Worm (Caenorhabditis elegans) whole organism, L4 larva: ENCODE results near the gene nspc-10.

ENCODE experiments used
- F10B5.3 ChIP-seq: sonication (generic microtip); optimal IDR thresholded peaks from 2 replicates; lab custom pipeline; 2016; ENCODE audit warnings: mild to moderate bottlenecking, missing genetic modification characterization, missing compliant biosample characterization
- F26F4.8 ChIP-seq: fragments of 200-800 bp; sonication (Bioruptor generic); conservative IDR thresholded peaks from 2 replicates; pipeline ENCODE4 v1.3.6; 2022; ENCODE audit warnings: missing genetic modification characterization, missing compliant biosample characterization
- F49E8.2 ChIP-seq: sonication (generic microtip); optimal IDR thresholded peaks from 2 replicates; lab custom pipeline; 2016; ENCODE audit warnings: missing compliant biosample characterization, mild to moderate bottlenecking, missing genetic modification characterization, borderline replicate concordance
- T26A8.4 ChIP-seq: fragments of 200-800 bp; sonication (Bioruptor generic); IDR thresholded peaks from 2 replicates; pipeline ENCODE4 v1.3.6; 2022; ENCODE audit warnings: missing genetic modification characterization, missing compliant biosample characterization
- Y75B8A.6 ChIP-seq: fragments of 200-800 bp; sonication (Bioruptor generic); IDR thresholded peaks from 2 replicates; pipeline ENCODE4 v1.3.6; 2022; ENCODE audit warnings: missing genetic modification reagents, missing genetic modification characterization, missing compliant biosample characterization
- arid-1 ChIP-seq: fragments of 200-800 bp; sonication (Bioruptor generic); conservative IDR thresholded peaks from 2 replicates; pipeline ENCODE4 v1.3.6; 2022; ENCODE audit warnings: missing genetic modification reagents, missing genetic modification characterization, missing compliant biosample characterization
- ceh-32 ChIP-seq: sonication (generic microtip); optimal IDR thresholded peaks from 2 replicates; lab custom pipeline; 2016; ENCODE audit warnings: mild to moderate bottlenecking, missing genetic modification characterization, missing compliant biosample characterization; ENCODE audit not compliant: poor library complexity
- ceh-44 ChIP-seq: fragments of 200-800 bp; sonication (Bioruptor generic); IDR thresholded peaks from 2 replicates; pipeline ENCODE4 v1.3.6; 2022; ENCODE audit warnings: missing genetic modification reagents, missing genetic modification characterization, missing compliant biosample characterization
- ceh-62 ChIP-seq: sonication (generic microtip); optimal IDR thresholded peaks from 2 replicates; lab custom pipeline; 2017; ENCODE audit warnings: missing biosample characterization, missing genetic modification characterization
- ces-1 ChIP-seq: fragments of 150-350 bp; sonication (generic microtip); optimal IDR thresholded peaks from 4 replicates; lab custom pipeline; 2014; ENCODE audit warnings: missing biosample characterization, missing genetic modification reagents, missing genetic modification characterization
- daf-12 ChIP-seq: fragments of 150-350 bp; optimal IDR thresholded peaks from 2 replicates; lab custom pipeline; 2014; ENCODE audit warnings: missing biosample characterization, missing genetic modification reagents, missing genetic modification characterization
- daf-16 ChIP-seq, 3 experiments: sonication (generic microtip); optimal IDR thresholded peaks; 2 replicates each; lab custom pipeline; 2016 to 2017; ENCODE audit warnings: missing genetic modification characterization in 3 of 3, missing genetic modification reagents in 3 of 3, mild to moderate bottlenecking in 2 of 3, missing compliant biosample characterization in 2 of 3, missing biosample characterization in 1 of 3, moderate library complexity in 1 of 3
- daf-19 ChIP-seq: fragments of 200-800 bp; sonication (Bioruptor generic); conservative IDR thresholded peaks from 2 replicates; pipeline ENCODE4 v1.3.6; 2022; ENCODE audit warnings: missing genetic modification characterization, missing compliant biosample characterization
- dmd-8 ChIP-seq: fragments of 200-800 bp; sonication (Bioruptor generic); IDR thresholded peaks from 2 replicates; pipeline ENCODE4 v1.3.6; 2022; ENCODE audit warnings: missing genetic modification characterization, missing compliant biosample characterization
- dmd-9 ChIP-seq: fragments of 200-800 bp; sonication (Bioruptor generic); IDR thresholded peaks from 2 replicates; pipeline ENCODE4 v1.3.6; 2022; ENCODE audit warnings: missing genetic modification reagents, missing genetic modification characterization, missing compliant biosample characterization
- dpl-1 ChIP-seq: fragments of 150-350 bp; optimal IDR thresholded peaks from 2 replicates; lab custom pipeline; 2014; ENCODE audit warnings: missing biosample characterization, missing genetic modification reagents, missing genetic modification characterization
- fkh-10 ChIP-seq: fragments of 150-350 bp; optimal IDR thresholded peaks from 2 replicates; lab custom pipeline; 2014; ENCODE audit warnings: missing biosample characterization, missing genetic modification reagents, missing genetic modification characterization
- fos-1 ChIP-seq: fragments of 150-350 bp; optimal IDR thresholded peaks from 2 replicates; lab custom pipeline; 2014; ENCODE audit warnings: missing biosample characterization, missing genetic modification characterization
- gei-8 ChIP-seq: fragments of 200-800 bp; sonication (Bioruptor generic); optimal IDR thresholded peaks from 2 replicates; lab custom pipeline; 2018; ENCODE audit warnings: mild to moderate bottlenecking, missing genetic modification characterization, missing compliant biosample characterization
- hif-1 ChIP-seq, 2 experiments: sonication (generic microtip); optimal IDR thresholded peaks; 2 replicates each; lab custom pipeline; 2016 to 2017; ENCODE audit warnings: missing compliant biosample characterization in 2 of 2, missing genetic modification characterization in 2 of 2, missing genetic modification reagents in 2 of 2, missing genotype in 2 of 2, mild to moderate bottlenecking in 1 of 2
- hlh-11 ChIP-seq: fragments of 200-800 bp; sonication (Bioruptor generic); optimal IDR thresholded peaks from 2 replicates; lab custom pipeline; 2018; ENCODE audit warnings: mild to moderate bottlenecking, missing genetic modification characterization, missing compliant biosample characterization
- jun-1 ChIP-seq: fragments of 150-350 bp; optimal IDR thresholded peaks from 2 replicates; lab custom pipeline; 2014; ENCODE audit warnings: missing biosample characterization, missing genetic modification reagents, missing genetic modification characterization
- lin-15B ChIP-seq: fragments of 150-350 bp; sonication (generic microtip); optimal IDR thresholded peaks from 3 replicates; lab custom pipeline; 2014; ENCODE audit warnings: missing biosample characterization, missing genetic modification characterization
- lin-29 ChIP-seq: fragments of 200-800 bp; sonication (Bioruptor generic); IDR thresholded peaks from 2 replicates; pipeline ENCODE4 v1.3.6; 2022; ENCODE audit warnings: missing genetic modification reagents, missing genetic modification characterization, missing compliant biosample characterization
- lir-3 ChIP-seq: sonication (generic microtip); optimal IDR thresholded peaks from 2 replicates; lab custom pipeline; 2016; ENCODE audit warnings: mild to moderate bottlenecking, missing genetic modification characterization, missing compliant biosample characterization
- lsy-2 ChIP-seq, 2 experiments: fragments of 150-350 bp in 1 of 2; sonication (generic microtip) in 1 of 2; optimal IDR thresholded peaks; 2 replicates each; lab custom pipeline; 2014 to 2017; ENCODE audit warnings: missing biosample characterization in 2 of 2, missing genetic modification characterization in 2 of 2
- madf-9 ChIP-seq: fragments of 200-800 bp; sonication (Bioruptor generic); conservative IDR thresholded peaks from 2 replicates; pipeline ENCODE4 v1.3.6; 2022; ENCODE audit warnings: missing genetic modification reagents, missing genetic modification characterization, missing compliant biosample characterization
- mdl-1 ChIP-seq, 2 experiments: fragments of 150-350 bp in 1 of 2; sonication (generic microtip) in 1 of 2; optimal IDR thresholded peaks; 2 replicates each; lab custom pipeline; 2014 to 2017; ENCODE audit warnings: missing biosample characterization in 2 of 2, missing genetic modification characterization in 2 of 2
- mdt-29 ChIP-seq: fragments of 200-800 bp; sonication (Bioruptor generic); IDR thresholded peaks from 2 replicates; pipeline ENCODE4 v1.3.6; 2022; ENCODE audit warnings: missing genetic modification reagents, missing genetic modification characterization, missing compliant biosample characterization
- mes-2 ChIP-seq: sonication (generic microtip); optimal IDR thresholded peaks from 2 replicates; lab custom pipeline; 2016; ENCODE audit warnings: missing genotype, mild to moderate bottlenecking, missing genetic modification characterization, missing compliant biosample characterization; ENCODE audit not compliant: poor library complexity, severe bottlenecking
- nhr-10 ChIP-seq: fragments of 150-350 bp; optimal IDR thresholded peaks from 2 replicates; lab custom pipeline; 2014; ENCODE audit warnings: missing biosample characterization, missing genetic modification characterization
- nhr-102 ChIP-seq: sonication (generic microtip); optimal IDR thresholded peaks from 2 replicates; lab custom pipeline; 2016; ENCODE audit warnings: mild to moderate bottlenecking, missing genetic modification characterization, moderate library complexity, missing compliant biosample characterization
- nhr-11 ChIP-seq: fragments of 150-350 bp; optimal IDR thresholded peaks from 2 replicates; lab custom pipeline; 2014; ENCODE audit warnings: missing biosample characterization, missing genetic modification characterization
- nhr-111 ChIP-seq: fragments of 200-800 bp; sonication (Bioruptor generic); optimal IDR thresholded peaks from 2 replicates; lab custom pipeline; 2018; ENCODE audit warnings: mild to moderate bottlenecking, missing genetic modification characterization, missing compliant biosample characterization
- nhr-48 ChIP-seq: sonication (generic microtip); optimal IDR thresholded peaks from 2 replicates; lab custom pipeline; 2016; ENCODE audit warnings: mild to moderate bottlenecking, missing genetic modification characterization, missing compliant biosample characterization
- saeg-2 ChIP-seq: fragments of 200-800 bp; sonication (Bioruptor generic); IDR thresholded peaks from 2 replicates; pipeline ENCODE4 v1.3.6; 2022; ENCODE audit warnings: missing genetic modification reagents, missing genetic modification characterization, missing compliant biosample characterization
- sdz-12 ChIP-seq: fragments of 200-800 bp; sonication (Bioruptor generic); optimal IDR thresholded peaks from 2 replicates; lab custom pipeline; 2018; ENCODE audit warnings: mild to moderate bottlenecking, missing genetic modification characterization, missing compliant biosample characterization
- set-16 ChIP-seq: fragments of 200-800 bp; sonication (Bioruptor generic); IDR thresholded peaks from 2 replicates; pipeline ENCODE4 v1.3.6; 2022; ENCODE audit warnings: missing genetic modification reagents, missing genetic modification characterization, missing compliant biosample characterization
- snpc-1.2 ChIP-seq: fragments of 200-800 bp; sonication (Bioruptor generic); IDR thresholded peaks from 2 replicates; pipeline ENCODE4 v1.3.6; 2022; ENCODE audit warnings: missing genetic modification reagents, missing genetic modification characterization, missing compliant biosample characterization
- spr-1 ChIP-seq: sonication (generic microtip); optimal IDR thresholded peaks from 2 replicates; lab custom pipeline; 2016; ENCODE audit warnings: mild to moderate bottlenecking, missing genetic modification characterization, missing compliant biosample characterization
- spr-3 ChIP-seq: fragments of 200-800 bp; sonication (Bioruptor generic); optimal IDR thresholded peaks from 2 replicates; lab custom pipeline; 2018; ENCODE audit warnings: mild to moderate bottlenecking, missing genetic modification characterization, missing compliant biosample characterization
- tag-97 ChIP-seq: fragments of 200-800 bp; sonication (Bioruptor generic); IDR thresholded peaks from 2 replicates; pipeline ENCODE4 v1.3.6; 2022; ENCODE audit warnings: missing genetic modification characterization, missing compliant biosample characterization
- tra-1 ChIP-seq: fragments of 200-800 bp; sonication (Bioruptor generic); IDR thresholded peaks from 2 replicates; pipeline ENCODE4 v1.3.6; 2022; ENCODE audit warnings: missing genetic modification reagents, missing genetic modification characterization, missing compliant biosample characterization
- unc-39 ChIP-seq: sonication (generic microtip); optimal IDR thresholded peaks from 2 replicates; lab custom pipeline; 2017; ENCODE audit warnings: missing biosample characterization, missing genetic modification characterization
- unc-62 ChIP-seq, 3 experiments: fragments of 150-350 bp in 1 of 3; sonication (generic microtip); optimal IDR thresholded peaks in 2 of 3; peaks in 1 of 3; 1 replicate in 1 of 3; 2 replicates in 2 of 3; lab custom pipeline; 2014 to 2017; ENCODE audit warnings: missing biosample characterization in 3 of 3, missing genetic modification characterization in 3 of 3, missing genetic modification reagents in 3 of 3, missing genotype in 1 of 3
- vab-7 ChIP-seq: fragments of 200-800 bp; sonication (Bioruptor generic); IDR thresholded peaks from 2 replicates; pipeline ENCODE4 v1.3.6; 2022; ENCODE audit warnings: missing genetic modification reagents, missing genetic modification characterization, missing compliant biosample characterization
- zag-1 ChIP-seq: fragments of 150-350 bp; optimal IDR thresholded peaks from 2 replicates; lab custom pipeline; 2014; ENCODE audit warnings: missing biosample characterization, missing genetic modification characterization
- zfp-2 ChIP-seq: sonication (generic microtip); optimal IDR thresholded peaks from 2 replicates; lab custom pipeline; 2016; ENCODE audit warnings: mild to moderate bottlenecking, missing genetic modification characterization, missing compliant biosample characterization
- zip-11 ChIP-seq: fragments of 200-800 bp; sonication (Bioruptor generic); IDR thresholded peaks from 2 replicates; pipeline ENCODE4 v1.3.6; 2022; ENCODE audit warnings: missing genetic modification characterization, missing compliant biosample characterization
- ztf-7 ChIP-seq: fragments of 150-350 bp; optimal IDR thresholded peaks from 2 replicates; lab custom pipeline; 2014; ENCODE audit warnings: missing biosample characterization, missing genetic modification characterization

Gene nspc-10

DNA sequence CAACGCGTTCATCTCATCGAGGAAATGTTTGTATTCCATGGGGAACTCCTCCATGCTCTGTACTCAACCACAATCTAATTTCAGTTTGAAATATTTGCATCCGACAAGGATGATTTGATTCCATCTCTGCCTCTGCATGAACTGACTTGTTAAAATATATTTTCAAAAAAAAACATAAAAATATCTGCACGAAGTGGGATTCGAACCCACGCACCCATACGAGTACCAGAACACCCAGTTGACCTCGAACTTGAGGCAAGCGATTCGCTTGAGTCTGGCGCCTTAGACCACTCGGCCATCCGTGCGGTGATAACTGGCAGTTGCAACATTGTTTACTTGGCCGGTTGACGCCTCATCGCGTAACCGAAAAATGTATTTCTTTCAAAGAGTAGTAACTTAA lies 4.4 kb downstream of the nspc-10 start (continued):
- TF ChIP-seq daf-16 (GFP tag; optimal IDR thresholded peaks at IDR 0.05; lab: Kevin White, UChicago) (peak; percentile 22 to 59), daf-16 (tag; optimal IDR thresholded peaks at IDR 0.05; lab: Kevin White, UChicago) (peak; percentile 67), saeg-2 (peak; percentile 62; the same call in 1 of the 2 replicates), dpl-1 (GFP tag; lab: Kevin White, UChicago) (no peak), spr-1 (tag; lab: Kevin White, UChicago) (peak; percentile 10), dmd-8 (GFP tag; lab: Robert Waterston, UW) (peak; percentile 80), zfp-2 (tag; lab: Kevin White, UChicago) (no peak), unc-62 (GFP tag; optimal IDR thresholded peaks at IDR 0.05 in 1 of 2; lab: Kevin White, UChicago) (no peak), unc-62 (tag; optimal IDR thresholded peaks at IDR 0.05; lab: Kevin White, UChicago) (no peak), unc-39 (no peak), mes-2 (tag; lab: Kevin White, UChicago) (peak; percentile 77), Y75B8A.6 (GFP tag; lab: Robert Waterston, UW) (0 out of 2 replicates have a peak, but pooled peaks have one; percentile 50), mdt-29 (GFP tag; lab: Robert Waterston, UW) (no peak), tag-97 (GFP tag; lab: Robert Waterston, UW) (no peak), hif-1 (tag; optimal IDR thresholded peaks at IDR 0.05; lab: Kevin White, UChicago) (no peak), gei-8 (no peak), madf-9 (GFP tag; lab: Robert Waterston, UW) (peak; percentile 85), F49E8.2 (tag; lab: Kevin White, UChicago) (no peak), ceh-32 (tag; lab: Kevin White, UChicago) (no peak), arid-1 (GFP tag; lab: Robert Waterston, UW) (peak; percentile 52; the same call in 1 of the 2 replicates), F10B5.3 (no peak), T26A8.4 (GFP tag; lab: Robert Waterston, UW) (peak; percentile 50), nhr-10 (no peak), lin-15B (tag; lab: Kevin White, UChicago) (no peak), nhr-111 (GFP tag; lab: Kevin White, UChicago) (no peak), ceh-44 (GFP tag; lab: Robert Waterston, UW) (peak; percentile 81), fos-1 (tag; lab: Kevin White, UChicago) (no peak), set-16 (GFP tag; lab: Robert Waterston, UW) (no peak), dmd-9 (GFP tag; lab: Robert Waterston, UW) (no peak), zip-11 (GFP tag; lab: Robert Waterston, UW) (no peak), vab-7 (GFP tag; lab: Robert Waterston, UW) (peak; percentile 88), jun-1 (tag; lab: Kevin White, UChicago) (no peak), tra-1 (peak; percentile 63; the same call in 1 of the 2 replicates), daf-19 (GFP tag; lab: Robert Waterston, UW) (no peak), snpc-1.2 (GFP tag; lab: Robert Waterston, UW) (peak; percentile 89), fkh-10 (no peak), daf-12 (tag; lab: Kevin White, UChicago) (no peak), hlh-11 (tag; lab: Kevin White, UChicago) (peak; percentile 51), lsy-2 (tag; optimal IDR thresholded peaks at IDR 0.05; lab: Kevin White, UChicago) (no peak), ceh-62 (tag; lab: Kevin White, UChicago) (no peak), spr-3 (GFP tag; lab: Kevin White, UChicago) (peak; percentile 35), nhr-11 (tag; lab: Kevin White, UChicago) (no peak), nhr-48 (tag; lab: Kevin White, UChicago) (no peak), ces-1 (GFP tag; lab: Kevin White, UChicago) (no peak), lir-3 (tag; lab: Kevin White, UChicago) (no peak), nhr-102 (tag; lab: Kevin White, UChicago) (no peak), ztf-7 (peak; percentile 28), lin-29 (GFP tag; lab: Robert Waterston, UW) (no peak), F26F4.8 (GFP tag; lab: Robert Waterston, UW) (peak; percentile 67; the same call in 1 of the 2 replicates), mdl-1 (tag; optimal IDR thresholded peaks at IDR 0.05; lab: Kevin White, UChicago) (no peak), zag-1 (no peak), sdz-12 (GFP tag; lab: Kevin White, UChicago) (no peak)
